Worm (Caenorhabditis elegans) whole organism, L4/young adult: ENCODE results near the gene R160.4.
"Not testable (repeated sequence)": the region's sequence is repeated elsewhere in the genome, so short reads cannot be mapped to it uniquely, and the experiment has no call there.

Experiments used
- dao-5 ChIP-seq: sonication (generic microtip); optimal IDR thresholded peaks from 2 replicates; lab custom pipeline; 2016; ENCODE audit warnings: missing genotype, missing genetic modification characterization, moderate library complexity, missing compliant biosample characterization
- him-1 ChIP-seq: sonication (generic microtip); optimal IDR thresholded peaks from 2 replicates; lab custom pipeline; 2016; ENCODE audit warnings: missing genotype, missing genetic modification reagents, missing genetic modification characterization, missing compliant biosample characterization

DNA sequence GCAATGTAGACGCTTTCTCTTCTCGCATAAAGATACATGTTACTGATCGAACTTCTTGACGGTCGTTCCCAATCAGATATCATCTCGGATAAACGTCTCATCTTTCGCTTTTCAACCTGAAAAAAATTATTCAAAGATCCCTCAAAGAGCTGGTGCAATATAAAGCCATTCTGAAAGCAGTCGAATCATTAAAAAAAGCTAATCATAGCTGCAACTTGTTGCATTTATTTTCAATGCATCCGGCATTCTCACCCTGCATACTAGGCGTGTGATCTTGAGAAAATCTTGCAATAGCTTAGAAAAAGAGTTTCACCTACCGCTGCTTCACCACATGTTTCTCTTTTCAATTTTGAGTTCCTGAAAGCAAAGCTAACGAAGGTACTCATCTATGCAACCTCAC lies 36.4 kb downstream of the R160.4 start, which contains the start of gene C24A8.6:
- not testable (repeated sequence) for TF ChIP-seq him-1, dao-5 (tag; lab: Kevin White, UChicago)
